Fruit fly (Drosophila melanogaster): ENCODE data around the gene QIL1.

QIL1 gene

DNA sequence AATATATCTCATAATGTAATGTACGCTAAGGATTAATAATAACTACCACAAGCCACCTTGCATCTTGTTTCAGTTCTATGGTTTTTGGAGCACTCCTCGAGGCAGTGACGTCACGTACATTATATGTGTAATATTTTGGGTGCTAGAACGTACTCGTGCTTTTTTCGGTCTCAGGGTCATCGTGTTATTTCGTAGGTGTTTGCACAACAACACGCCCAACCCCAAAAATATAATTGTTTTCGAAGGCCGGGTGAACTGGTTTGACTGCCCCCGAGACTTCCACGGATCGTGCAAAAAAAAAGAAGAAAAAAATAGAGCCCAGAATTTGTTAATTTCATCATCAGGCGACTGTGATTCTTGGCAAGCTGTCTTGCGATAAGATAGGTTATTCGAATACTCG, 10.8 kb downstream of the QIL1 start:
- TF ChIP-seq fru (GFP tag; optimal IDR thresholded peaks at IDR 0.05) = no peak
- no peak for TF ChIP-seq psq (GFP tag; optimal IDR thresholded peaks at IDR 0.05)

DNA sequence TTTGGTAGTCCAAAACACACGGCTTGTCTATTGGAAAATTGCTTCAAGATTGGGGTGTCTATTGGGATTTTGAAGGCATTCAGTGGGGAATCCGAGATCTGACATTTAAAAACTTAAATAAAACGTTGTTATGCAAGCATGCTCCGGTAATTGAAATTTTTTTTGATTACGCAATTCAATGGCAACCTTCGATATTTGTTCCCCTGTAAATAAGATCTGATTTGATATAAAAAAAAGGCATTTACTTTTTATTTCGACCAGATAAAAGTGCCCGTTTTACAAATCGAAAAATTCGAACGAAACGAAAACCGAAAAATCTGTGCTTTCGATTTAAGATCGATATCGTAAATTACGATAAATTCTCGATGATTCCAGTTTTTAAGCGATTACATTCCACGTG, 13.1 kb downstream of the QIL1 start, which contains the start of the genes CG13733 and qjt:
Gene CG13733 (minus strand): TSS at position 101 of the 400 bp plus-strand sequence.
Gene qjt (plus strand): TSS at position 271 of the 400 bp plus-strand sequence.
- TF ChIP-seq woc (GFP tag; optimal IDR thresholded peaks at IDR 0.05) = no peak
- TF ChIP-seq lola (GFP tag; optimal IDR thresholded peaks at IDR 0.05) = no peak
- TF ChIP-seq dl (GFP tag; optimal IDR thresholded peaks at IDR 0.05; ENCODE audit: insufficient read depth in 1 of 2, partially characterized antibody in 2 of 2) = no peak
- TF ChIP-seq Abd-B (GFP tag; optimal IDR thresholded peaks at IDR 0.05) = no peak
- TF ChIP-seq Vsx2 (GFP tag; optimal IDR thresholded peaks at IDR 0.05; ENCODE audit: partially characterized antibody) = no peak
- TF ChIP-seq CG9705 (GFP tag; optimal IDR thresholded peaks at IDR 0.05) = no peak
- no peak for TF ChIP-seq brk (GFP tag; optimal IDR thresholded peaks at IDR 0.05)

DNA sequence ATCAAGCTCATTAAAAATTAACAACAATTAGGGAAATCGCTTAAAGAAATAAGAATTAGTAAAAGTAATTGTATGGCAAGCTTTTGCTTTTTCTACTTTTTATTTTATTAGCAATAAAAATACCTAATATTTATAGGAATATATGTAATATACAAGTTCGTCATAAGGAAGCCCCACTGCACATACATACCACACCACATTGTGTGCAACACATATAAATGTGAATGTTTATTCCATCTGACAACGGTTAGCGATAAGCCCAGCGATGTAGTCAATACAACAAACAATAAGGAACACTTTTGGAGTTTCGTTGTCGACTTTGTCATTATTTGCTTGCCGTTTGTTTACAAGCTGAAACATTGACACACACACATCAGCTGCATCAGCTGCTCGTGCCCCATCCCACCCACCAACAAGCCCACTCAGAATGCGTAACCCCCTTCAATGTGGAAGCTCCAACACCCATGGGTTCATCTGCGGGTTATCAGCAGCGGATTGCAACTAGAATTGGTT, 19.6 kb downstream of the QIL1 start:
- TF ChIP-seq CG9705 (GFP tag; optimal IDR thresholded peaks at IDR 0.05) (peak; percentile 63), Hr83 (GFP tag; optimal IDR thresholded peaks at IDR 0.05; ENCODE audit: poor library complexity, severe bottlenecking) (peak; percentile 52), sv (GFP tag; optimal IDR thresholded peaks at IDR 0.05) (peak; percentile 35), h (GFP tag; optimal IDR thresholded peaks at IDR 0.05) (peak; percentile 77), Jra (GFP tag; optimal IDR thresholded peaks at IDR 0.05) (peak; percentile 58), sage (GFP tag; optimal IDR thresholded peaks at IDR 0.05) (peak; percentile 25), psq (GFP tag; optimal IDR thresholded peaks at IDR 0.05) (peak; percentile 40), dl (GFP tag; optimal IDR thresholded peaks at IDR 0.05; ENCODE audit: insufficient read depth in 1 of 2, partially characterized antibody in 2 of 2) (no peak), Sp1 (GFP tag; optimal IDR thresholded peaks at IDR 0.05) (peak; percentile 50), pan (optimal IDR thresholded peaks at IDR 0.05) (no peak), Dif (GFP tag; optimal IDR thresholded peaks at IDR 0.05; ENCODE audit: partially characterized antibody) (no peak), foxo (GFP tag; optimal IDR thresholded peaks at IDR 0.05) (peak in 1 of 2 experiments; percentile 70), rgr (GFP tag; optimal IDR thresholded peaks at IDR 0.05) (peak; percentile 78), Abd-B (GFP tag; optimal IDR thresholded peaks at IDR 0.05) (no peak), br (GFP tag; optimal IDR thresholded peaks at IDR 0.05) (peak; percentile 28), dmrt93B (GFP tag; optimal IDR thresholded peaks at IDR 0.05) (peak; percentile 46), brk (GFP tag; optimal IDR thresholded peaks at IDR 0.05) (peak; percentile 38), fru (GFP tag; optimal IDR thresholded peaks at IDR 0.05) (peak; percentile 62), ey (GFP tag; optimal IDR thresholded peaks at IDR 0.05) (peak; percentile 30), Hnf4 (GFP tag; optimal IDR thresholded peaks at IDR 0.05) (peak; percentile 60), woc (GFP tag; optimal IDR thresholded peaks at IDR 0.05) (peak; percentile 34), Rel (GFP tag; optimal IDR thresholded peaks at IDR 0.05) (no peak), Rel (tag; optimal IDR thresholded peaks at IDR 0.05) (peak; percentile 49), dsf (GFP tag; optimal IDR thresholded peaks at IDR 0.05; ENCODE audit: borderline replicate concordance) (no peak), Myc (optimal IDR thresholded peaks at IDR 0.05) (no peak), Dfd (GFP tag; optimal IDR thresholded peaks at IDR 0.05) (no peak), HLH106 (tag; optimal IDR thresholded peaks at IDR 0.05) (peak; percentile 36), tai (GFP tag; optimal IDR thresholded peaks at IDR 0.05) (peak; percentile 8), OdsH (GFP tag; optimal IDR thresholded peaks at IDR 0.05) (peak; percentile 28), GATAd (GFP tag; optimal IDR thresholded peaks at IDR 0.05) (no peak), Vsx2 (GFP tag; optimal IDR thresholded peaks at IDR 0.05; ENCODE audit: partially characterized antibody) (no peak)

DNA sequence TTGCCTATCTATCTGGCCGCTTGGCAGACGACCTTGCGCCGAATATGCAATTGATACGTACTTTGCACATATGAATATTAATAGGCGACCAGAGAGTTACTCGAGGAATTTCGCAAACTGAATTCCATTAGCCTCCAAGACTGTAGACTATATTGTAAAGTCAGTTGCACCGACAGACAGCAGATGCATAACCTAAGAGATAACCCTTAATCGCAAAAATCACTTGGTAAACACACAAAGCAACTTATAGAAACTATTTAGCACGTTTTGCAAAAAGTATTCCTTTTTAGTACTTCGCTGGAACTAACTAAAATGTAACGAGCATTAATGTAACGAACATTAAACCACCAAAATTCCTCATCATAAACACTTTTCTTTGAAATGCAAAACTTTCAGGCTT, 20.4 kb downstream of the QIL1 start, which contains the start of gene CG6333:
Gene CG6333 (minus strand): TSS at position 101 of the 400 bp plus-strand sequence.
- TF ChIP-seq fru (GFP tag; optimal IDR thresholded peaks at IDR 0.05) = no peak
- no peak for TF ChIP-seq ey (GFP tag; optimal IDR thresholded peaks at IDR 0.05)
- TF ChIP-seq dsf (GFP tag; optimal IDR thresholded peaks at IDR 0.05; ENCODE audit: borderline replicate concordance) = no peak
- TF ChIP-seq CG32264 (GFP tag; optimal IDR thresholded peaks at IDR 0.05) = no peak
- TF ChIP-seq brk (GFP tag; optimal IDR thresholded peaks at IDR 0.05) = no peak
- no peak for TF ChIP-seq tai (GFP tag; optimal IDR thresholded peaks at IDR 0.05)
- TF ChIP-seq Jra (GFP tag; optimal IDR thresholded peaks at IDR 0.05) = no peak
- no peak for TF ChIP-seq woc (GFP tag; optimal IDR thresholded peaks at IDR 0.05)

Measured in whole organism, wandering third instar larva.